Fruit fly (Drosophila melanogaster) whole organism, prepupa: Measurements from ENCODE around the gene bys.

Experiments
- Blimp-1 ChIP-seq: fragments of 200-800 bp; sonication (Bioruptor generic); optimal IDR thresholded peaks from 3 replicates; lab custom pipeline; 2017; ENCODE audit warnings: missing biosample characterization, missing genetic modification characterization, mild to moderate bottlenecking, moderate library complexity, missing genetic modification reagents
- CG10631 ChIP-seq: fragments of 200-800 bp; sonication (Bioruptor generic); optimal IDR thresholded peaks from 2 replicates; lab custom pipeline; 2016; ENCODE audit warnings: missing biosample characterization, missing genetic modification characterization
- CG10669 ChIP-seq: fragments of 200-800 bp; sonication (Bioruptor generic); optimal IDR thresholded peaks from 3 replicates; lab custom pipeline; 2018; ENCODE audit warnings: missing biosample characterization, mild to moderate bottlenecking, missing genetic modification characterization, moderate library complexity
- CG11294 ChIP-seq: fragments of 200-800 bp; sonication (Bioruptor generic); IDR thresholded peaks from 2 replicates; pipeline ENCODE4 v1.3.6; 2022; ENCODE audit warnings: missing biosample characterization, missing genetic modification characterization
- CG11762 ChIP-seq: fragments of 200-800 bp; sonication (Bioruptor generic); optimal IDR thresholded peaks from 3 replicates; lab custom pipeline; 2016; ENCODE audit warnings: missing biosample characterization, missing genetic modification characterization; ENCODE audit not compliant: insufficient read depth
- CG11902 ChIP-seq: fragments of 200-800 bp; sonication (Bioruptor generic); optimal IDR thresholded peaks from 3 replicates; lab custom pipeline; 2016; ENCODE audit warnings: missing biosample characterization, missing genetic modification characterization
- CG15336 ChIP-seq: fragments of 200-800 bp; sonication (Bioruptor generic); IDR thresholded peaks from 2 replicates; pipeline ENCODE4 v1.3.6; 2022; ENCODE audit warnings: missing biosample characterization, missing genetic modification characterization
- CG1621 ChIP-seq: fragments of 200-800 bp; sonication (Bioruptor generic); optimal IDR thresholded peaks from 3 replicates; lab custom pipeline; 2018; ENCODE audit warnings: missing biosample characterization, mild to moderate bottlenecking, missing genetic modification characterization
- CG16779 ChIP-seq: fragments of 200-800 bp; sonication (Bioruptor generic); optimal IDR thresholded peaks from 3 replicates; lab custom pipeline; 2017; ENCODE audit warnings: missing biosample characterization, mild to moderate bottlenecking, missing genetic modification characterization
- CG3032 ChIP-seq: fragments of 200-800 bp; optimal IDR thresholded peaks from 2 replicates; lab custom pipeline; 2019; ENCODE audit warnings: missing biosample characterization, mild to moderate bottlenecking, missing genetic modification characterization, moderate library complexity
- CG32006 ChIP-seq: fragments of 200-800 bp; sonication (Bioruptor generic); optimal IDR thresholded peaks from 3 replicates; lab custom pipeline; 2017; ENCODE audit warnings: missing biosample characterization, mild to moderate bottlenecking, missing genetic modification characterization
- CG34406 ChIP-seq: fragments of 200-800 bp; sonication (Bioruptor generic); optimal IDR thresholded peaks from 3 replicates; lab custom pipeline; 2016; ENCODE audit warnings: missing biosample characterization, missing genetic modification characterization
- CG3919 ChIP-seq: fragments of 200-800 bp; sonication (Bioruptor generic); optimal IDR thresholded peaks from 3 replicates; lab custom pipeline; 2016; ENCODE audit warnings: missing biosample characterization, missing genetic modification characterization
- CG6163 ChIP-seq: fragments of 200-800 bp; sonication (Bioruptor generic); IDR thresholded peaks from 3 replicates; pipeline ENCODE4 v1.3.6; 2022; ENCODE audit warnings: missing biosample characterization, missing genetic modification characterization
- CG6276 ChIP-seq: fragments of 200-800 bp; sonication (Bioruptor generic); optimal IDR thresholded peaks from 2 replicates; lab custom pipeline; 2017; ENCODE audit warnings: missing biosample characterization, mild to moderate bottlenecking, missing genetic modification characterization
- CG6808 ChIP-seq: fragments of 200-800 bp; sonication (Bioruptor generic); optimal IDR thresholded peaks from 3 replicates; lab custom pipeline; 2017; ENCODE audit warnings: missing biosample characterization, missing genetic modification characterization, mild to moderate bottlenecking, moderate library complexity, missing genetic modification reagents
- CG6854 ChIP-seq: fragments of 200-800 bp; sonication (Bioruptor generic); optimal IDR thresholded peaks from 2 replicates; lab custom pipeline; 2017; ENCODE audit warnings: missing biosample characterization, mild to moderate bottlenecking, missing genetic modification characterization
- CG7368 ChIP-seq: fragments of 200-800 bp; sonication (Bioruptor generic); optimal IDR thresholded peaks from 3 replicates; lab custom pipeline; 2016; ENCODE audit warnings: missing biosample characterization, missing genetic modification characterization
- CG8119 ChIP-seq: fragments of 200-800 bp; sonication (Bioruptor generic); IDR thresholded peaks from 3 replicates; pipeline ENCODE4 v1.3.6; 2022; ENCODE audit warnings: missing biosample characterization, missing genetic modification characterization
- CG8319 ChIP-seq: fragments of 200-800 bp; sonication (Bioruptor generic); optimal IDR thresholded peaks from 3 replicates; lab custom pipeline; 2016; ENCODE audit warnings: missing biosample characterization, missing genetic modification characterization
- CG8632 ChIP-seq: fragments of 200-800 bp; sonication (Bioruptor generic); optimal IDR thresholded peaks from 3 replicates; lab custom pipeline; 2016; ENCODE audit warnings: missing biosample characterization, missing genetic modification characterization
- CG9139 ChIP-seq: fragments of 200-800 bp; sonication (Bioruptor generic); optimal IDR thresholded peaks from 3 replicates; lab custom pipeline; 2017; ENCODE audit warnings: missing biosample characterization, mild to moderate bottlenecking, missing genetic modification characterization
- Eip75B ChIP-seq: fragments of 200-800 bp; sonication (Bioruptor generic); optimal IDR thresholded peaks from 3 replicates; lab custom pipeline; 2016; ENCODE audit warnings: missing biosample characterization, missing genetic modification characterization
- Eip78C ChIP-seq: fragments of 200-800 bp; sonication (Bioruptor generic); peaks from one replicate; lab custom pipeline; 2016; ENCODE audit warnings: missing biosample characterization, missing genetic modification characterization
- Eip93F ChIP-seq: fragments of 200-800 bp; sonication (Bioruptor generic); optimal IDR thresholded peaks from 2 replicates; lab custom pipeline; 2016; ENCODE audit warnings: missing biosample characterization, mild to moderate bottlenecking, missing genetic modification characterization
- Ets96B ChIP-seq: fragments of 200-800 bp; optimal IDR thresholded peaks from 2 replicates; lab custom pipeline; 2019; ENCODE audit warnings: missing biosample characterization, mild to moderate bottlenecking, missing genetic modification characterization, moderate library complexity
- Gug ChIP-seq: fragments of 200-800 bp; sonication (Bioruptor generic); IDR thresholded peaks from 2 replicates; pipeline ENCODE4 v1.3.6; 2022; ENCODE audit warnings: missing biosample characterization, missing genetic modification characterization
- Hr38 ChIP-seq: sonication (Bioruptor generic); optimal IDR thresholded peaks from 2 replicates; lab custom pipeline; 2016; ENCODE audit warnings: missing biosample characterization, missing genetic modification characterization
- Hr39 ChIP-seq: fragments of 200-800 bp; sonication (Bioruptor generic); optimal IDR thresholded peaks from 2 replicates; lab custom pipeline; 2016; ENCODE audit warnings: missing biosample characterization, missing genetic modification characterization
- Lpt ChIP-seq: fragments of 200-800 bp; sonication (Bioruptor generic); optimal IDR thresholded peaks from 3 replicates; lab custom pipeline; 2016; ENCODE audit warnings: missing biosample characterization, missing genetic modification characterization
- OdsH ChIP-seq: fragments of 200-800 bp; sonication (Bioruptor generic); optimal IDR thresholded peaks from 3 replicates; lab custom pipeline; 2016; ENCODE audit warnings: missing biosample characterization, missing genetic modification characterization
- Smox ChIP-seq: fragments of 200-800 bp; sonication (Bioruptor generic); optimal IDR thresholded peaks from 3 replicates; lab custom pipeline; 2016; ENCODE audit warnings: missing biosample characterization, missing genetic modification characterization
- Sox14 ChIP-seq: fragments of 200-800 bp; sonication (Bioruptor generic); optimal IDR thresholded peaks from 3 replicates; lab custom pipeline; 2016; ENCODE audit warnings: missing biosample characterization, missing genetic modification characterization
- Sox15 ChIP-seq: fragments of 200-800 bp; sonication (Bioruptor generic); optimal IDR thresholded peaks from 3 replicates; lab custom pipeline; 2016; ENCODE audit warnings: missing biosample characterization, missing genetic modification characterization
- achi ChIP-seq: fragments of 200-800 bp; sonication (Bioruptor generic); optimal IDR thresholded peaks from 3 replicates; lab custom pipeline; 2016; ENCODE audit warnings: missing biosample characterization, missing genetic modification characterization
- acj6 ChIP-seq: fragments of 200-800 bp; sonication (Bioruptor generic); optimal IDR thresholded peaks from 3 replicates; lab custom pipeline; 2016; ENCODE audit warnings: missing biosample characterization, missing genetic modification characterization
- cyc ChIP-seq: fragments of 200-800 bp; sonication (Bioruptor generic); optimal IDR thresholded peaks from 3 replicates; lab custom pipeline; 2016; ENCODE audit warnings: missing biosample characterization, missing genetic modification characterization
- eg ChIP-seq: fragments of 200-800 bp; sonication (Bioruptor generic); IDR thresholded peaks from 3 replicates; pipeline ENCODE4 v1.3.6; 2022; ENCODE audit warnings: missing biosample characterization, missing genetic modification characterization
- esn ChIP-seq: fragments of 200-800 bp; sonication (Bioruptor generic); optimal IDR thresholded peaks from 2 replicates; lab custom pipeline; 2016; ENCODE audit warnings: missing biosample characterization, mild to moderate bottlenecking, missing genetic modification characterization, moderate library complexity
- fd85E ChIP-seq: fragments of 200-800 bp; sonication (Bioruptor generic); optimal IDR thresholded peaks from 3 replicates; lab custom pipeline; 2016; ENCODE audit warnings: missing biosample characterization, missing genetic modification characterization
- fkh ChIP-seq: fragments of 200-800 bp; sonication (Bioruptor generic); optimal IDR thresholded peaks from 3 replicates; lab custom pipeline; 2017; ENCODE audit warnings: missing biosample characterization, mild to moderate bottlenecking, missing genetic modification characterization, moderate library complexity
- lz ChIP-seq: fragments of 200-800 bp; sonication (Bioruptor generic); optimal IDR thresholded peaks from 3 replicates; lab custom pipeline; 2016; ENCODE audit warnings: missing biosample characterization, missing genetic modification characterization
- net ChIP-seq: fragments of 200-800 bp; sonication (Bioruptor generic); optimal IDR thresholded peaks from 3 replicates; lab custom pipeline; 2016; ENCODE audit warnings: missing biosample characterization, missing genetic modification characterization
- pdm3 ChIP-seq: fragments of 200-800 bp; sonication (Bioruptor generic); optimal IDR thresholded peaks from 3 replicates; lab custom pipeline; 2016; ENCODE audit warnings: missing biosample characterization, missing genetic modification characterization
- salr ChIP-seq, 2 experiments: fragments of 200-800 bp; sonication (Bioruptor generic); optimal IDR thresholded peaks; 3 replicates each; lab custom pipeline; 2016 to 2018; ENCODE audit warnings: missing biosample characterization in 2 of 2, missing genetic modification characterization in 2 of 2, mild to moderate bottlenecking in 1 of 2
- spab ChIP-seq: fragments of 200-800 bp; sonication (Bioruptor generic); optimal IDR thresholded peaks from 2 replicates; lab custom pipeline; 2017; ENCODE audit warnings: missing biosample characterization, mild to moderate bottlenecking, missing genetic modification characterization, missing genetic modification reagents
- ss ChIP-seq, 2 experiments: fragments of 200-800 bp; sonication (Bioruptor generic); optimal IDR thresholded peaks; 2 replicates in 1 of 2; 3 replicates in 1 of 2; lab custom pipeline; 2017 to 2018; ENCODE audit warnings: mild to moderate bottlenecking in 2 of 2, missing biosample characterization in 2 of 2, missing genetic modification characterization in 2 of 2, moderate library complexity in 1 of 2
- svp ChIP-seq: fragments of 200-800 bp; sonication (Bioruptor generic); peaks from one replicate; lab custom pipeline; 2016; ENCODE audit warnings: missing biosample characterization, missing genetic modification characterization
- topi ChIP-seq: fragments of 200-800 bp; sonication (Bioruptor generic); optimal IDR thresholded peaks from 3 replicates; lab custom pipeline; 2016; ENCODE audit warnings: missing biosample characterization, missing genetic modification characterization
- vri ChIP-seq: fragments of 200-800 bp; sonication (Bioruptor generic); optimal IDR thresholded peaks from 3 replicates; lab custom pipeline; 2016; ENCODE audit warnings: missing biosample characterization, mild to moderate bottlenecking, missing genetic modification characterization

bys gene

DNA sequence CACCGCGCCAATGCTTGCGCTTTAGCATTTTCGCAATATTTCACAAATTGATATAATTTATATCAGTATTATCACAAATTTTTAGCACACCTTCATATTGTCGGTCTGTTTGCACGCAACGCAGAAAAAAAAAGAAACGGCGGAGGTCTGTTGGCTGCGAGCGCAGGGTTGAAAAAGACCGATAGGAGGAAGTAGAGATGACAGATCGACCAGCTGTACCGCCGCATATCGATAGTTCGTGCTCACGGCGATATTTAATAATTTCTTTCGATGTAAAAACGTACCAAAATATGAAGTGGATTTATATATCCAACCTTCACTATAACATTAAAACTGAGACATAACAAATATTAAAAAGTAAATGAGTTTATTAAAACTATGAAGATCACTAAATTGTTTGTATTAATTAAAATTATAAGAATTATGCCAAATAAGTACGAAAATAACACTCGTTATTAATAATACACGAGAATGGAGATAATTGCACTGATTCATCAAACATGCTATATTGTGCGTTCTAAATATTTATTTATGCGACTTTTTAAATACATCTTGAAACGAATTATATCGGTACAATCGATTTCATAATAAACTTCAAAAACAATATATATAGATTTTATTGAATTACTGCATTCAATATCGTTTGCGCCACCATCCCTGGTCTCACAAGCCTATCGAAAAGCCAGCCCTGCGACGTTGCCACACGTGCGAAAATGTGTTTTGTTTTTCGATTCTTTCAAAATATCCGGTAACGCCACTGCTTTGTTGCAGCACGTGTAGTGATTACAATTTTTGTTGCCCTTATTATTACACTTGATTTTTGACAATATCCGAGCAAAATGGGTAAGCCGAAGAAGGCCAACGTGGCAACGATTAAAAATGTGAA lies at the start of gene bys, which contains the start of gene RpS6:
TSS of gene bys (plus strand) at position 728 of the 886 bp plus-strand sequence.
TSS of gene RpS6 (minus strand) at position 179 of the 886 bp plus-strand sequence.
- TF ChIP-seq Gug (GFP tag; lab: Robert Waterston, UW) (peak; percentile 15; the same call in 1 of the 2 replicates), CG11294 (no peak), fkh (GFP tag; lab: Kevin White, UChicago) (peak; percentile 7), CG16779 (tag; lab: Kevin White, UChicago) (no peak), CG8632 (GFP tag; lab: Kevin White, UChicago) (peak; percentile 41), CG34406 (GFP tag; lab: Kevin White, UChicago) (peak; percentile 31), Eip93F (GFP tag; lab: Kevin White, UChicago) (peak; percentile 34), Sox15 (GFP tag; lab: Kevin White, UChicago) (no peak), Hr38 (GFP tag; lab: Kevin White, UChicago) (no peak), CG6276 (GFP tag; lab: Kevin White, UChicago) (peak; percentile 47), Ets96B (tag; lab: Kevin White, UChicago) (no peak), OdsH (GFP tag; lab: Kevin White, UChicago) (peak; percentile 23), salr (GFP tag; optimal IDR thresholded peaks at IDR 0.05; lab: Kevin White, UChicago) (peak in 1 of 2 experiments; percentile 26), Eip78C (GFP tag; lab: Kevin White, UChicago) (peak; percentile 76), CG8119 (GFP tag; lab: Robert Waterston, UW) (no peak), esn (GFP tag; lab: Kevin White, UChicago) (peak; percentile 59), Smox (GFP tag; lab: Kevin White, UChicago) (peak; percentile 30), CG6808 (peak; percentile 27), eg (GFP tag; lab: Robert Waterston, UW) (peak; percentile 46), CG11902 (no peak), Sox14 (peak; percentile 42), pdm3 (GFP tag; lab: Kevin White, UChicago) (peak; percentile 33), CG8319 (GFP tag; lab: Kevin White, UChicago) (peak; percentile 6), net (GFP tag; lab: Kevin White, UChicago) (peak; percentile 64), Blimp-1 (GFP tag; lab: Kevin White, UChicago) (no peak), cyc (GFP tag; lab: Kevin White, UChicago) (peak; percentile 28), CG1621 (tag; lab: Kevin White, UChicago) (peak; percentile 11), CG15336 (GFP tag; lab: Robert Waterston, UW) (peak; percentile 46; the same call in 1 of the 2 replicates), lz (peak; percentile 38), CG7368 (GFP tag; lab: Kevin White, UChicago) (peak; percentile 30), CG10631 (peak; percentile 47), svp (GFP tag; lab: Kevin White, UChicago) (peak; percentile 64), Eip75B (GFP tag; lab: Kevin White, UChicago) (peak; percentile 17), Hr39 (peak; percentile 22), CG10669 (GFP tag; lab: Kevin White, UChicago) (peak; percentile 43), Lpt (GFP tag; lab: Kevin White, UChicago) (no peak), acj6 (GFP tag; lab: Kevin White, UChicago) (peak; percentile 42), achi (GFP tag; lab: Kevin White, UChicago) (peak; percentile 38), vri (GFP tag; lab: Kevin White, UChicago) (peak; percentile 40), ss (GFP tag; optimal IDR thresholded peaks at IDR 0.05; lab: Kevin White, UChicago) (peak; percentile 54 to 55), CG11762 (no peak), CG32006 (GFP tag; lab: Kevin White, UChicago) (peak; percentile 53), fd85E (GFP tag; lab: Kevin White, UChicago) (peak; percentile 21), CG3919 (GFP tag; lab: Kevin White, UChicago) (peak; percentile 68), topi (GFP tag; lab: Kevin White, UChicago) (peak; percentile 36), CG9139 (GFP tag; lab: Kevin White, UChicago) (peak; percentile 64), spab (GFP tag; lab: Kevin White, UChicago) (no peak), CG6163 (GFP tag; lab: Robert Waterston, UW) (peak; percentile 70), CG3032 (tag; lab: Kevin White, UChicago) (peak; percentile 38), CG6854 (GFP tag; lab: Kevin White, UChicago) (peak; percentile 83)
